Worm (Caenorhabditis elegans) whole organism, L4 larva: ENCODE results near the gene ZK783.7.

ENCODE experiments used
- D1046.2 ChIP-seq: fragments of 200-800 bp; sonication (Bioruptor generic); IDR thresholded peaks from 2 replicates; pipeline ENCODE4 v1.3.6; 2022; ENCODE audit warnings: missing genetic modification characterization, missing compliant biosample characterization
- F37D6.2 ChIP-seq: sonication (generic microtip); optimal IDR thresholded peaks from 2 replicates; lab custom pipeline; 2016; ENCODE audit warnings: mild to moderate bottlenecking, missing genetic modification characterization, missing compliant biosample characterization
- F44E2.7 ChIP-seq: fragments of 200-800 bp; sonication (Bioruptor generic); IDR thresholded peaks from 2 replicates; pipeline ENCODE4 v2.1.2; 2022; ENCODE audit warnings: missing genetic modification characterization, missing compliant biosample characterization
- F49E8.2 ChIP-seq: sonication (generic microtip); optimal IDR thresholded peaks from 2 replicates; lab custom pipeline; 2016; ENCODE audit warnings: missing compliant biosample characterization, mild to moderate bottlenecking, missing genetic modification characterization, borderline replicate concordance
- R02D3.7 ChIP-seq: fragments of 150-350 bp; sonication (generic microtip); optimal IDR thresholded peaks from 3 replicates; lab custom pipeline; 2014; ENCODE audit warnings: missing biosample characterization, missing genetic modification characterization
- T26A8.4 ChIP-seq: fragments of 200-800 bp; sonication (Bioruptor generic); IDR thresholded peaks from 2 replicates; pipeline ENCODE4 v1.3.6; 2022; ENCODE audit warnings: missing genetic modification characterization, missing compliant biosample characterization
- Y105C5A.15 ChIP-seq: fragments of 200-800 bp; sonication (Bioruptor generic); IDR thresholded peaks from 2 replicates; pipeline ENCODE4 v1.3.6; 2022; ENCODE audit warnings: missing genetic modification characterization, missing compliant biosample characterization
- ZK337.2 ChIP-seq: fragments of 200-800 bp; sonication (Bioruptor generic); IDR thresholded peaks from 2 replicates; pipeline ENCODE4 v1.3.6; 2022; ENCODE audit warnings: missing genetic modification reagents, missing genetic modification characterization, missing compliant biosample characterization
- aha-1 ChIP-seq: fragments of 150-350 bp; peaks from one replicate; lab custom pipeline; 2014; ENCODE audit warnings: missing biosample characterization, missing genetic modification characterization
- aly-2 ChIP-seq: sonication (generic microtip); optimal IDR thresholded peaks from 2 replicates; lab custom pipeline; 2018; ENCODE audit warnings: missing biosample characterization, missing genetic modification characterization
- ama-1 ChIP-seq: fragments of 150-350 bp; optimal IDR thresholded peaks from 2 replicates; lab custom pipeline; 2014; ENCODE audit warnings: inconsistent platforms, mixed read lengths
- ceh-28 ChIP-seq: fragments of 150-350 bp; optimal IDR thresholded peaks from 2 replicates; lab custom pipeline; 2014; ENCODE audit warnings: missing biosample characterization, missing genetic modification reagents, missing genetic modification characterization
- ceh-32 ChIP-seq: sonication (generic microtip); optimal IDR thresholded peaks from 2 replicates; lab custom pipeline; 2016; ENCODE audit warnings: mild to moderate bottlenecking, missing genetic modification characterization, missing compliant biosample characterization; ENCODE audit not compliant: poor library complexity
- ceh-62 ChIP-seq: sonication (generic microtip); optimal IDR thresholded peaks from 2 replicates; lab custom pipeline; 2017; ENCODE audit warnings: missing biosample characterization, missing genetic modification characterization
- ces-1 ChIP-seq: fragments of 150-350 bp; sonication (generic microtip); optimal IDR thresholded peaks from 4 replicates; lab custom pipeline; 2014; ENCODE audit warnings: missing biosample characterization, missing genetic modification reagents, missing genetic modification characterization
- daf-19 ChIP-seq: fragments of 200-800 bp; sonication (Bioruptor generic); conservative IDR thresholded peaks from 2 replicates; pipeline ENCODE4 v1.3.6; 2022; ENCODE audit warnings: missing genetic modification characterization, missing compliant biosample characterization
- dmd-6 ChIP-seq: fragments of 200-800 bp; sonication (Bioruptor generic); IDR thresholded peaks from 2 replicates; pipeline ENCODE4 v1.3.6; 2022; ENCODE audit warnings: missing genetic modification reagents, missing genetic modification characterization, missing compliant biosample characterization
- dmd-8 ChIP-seq: fragments of 200-800 bp; sonication (Bioruptor generic); IDR thresholded peaks from 2 replicates; pipeline ENCODE4 v1.3.6; 2022; ENCODE audit warnings: missing genetic modification characterization, missing compliant biosample characterization
- egl-27 ChIP-seq: sonication (generic microtip); optimal IDR thresholded peaks from 3 replicates; lab custom pipeline; 2017; ENCODE audit warnings: missing biosample characterization, missing genetic modification reagents, missing genetic modification characterization
- egl-43 ChIP-seq: fragments of 200-800 bp; sonication (Bioruptor generic); IDR thresholded peaks from 2 replicates; pipeline ENCODE4 v1.3.6; 2022; ENCODE audit warnings: missing genetic modification reagents, missing genetic modification characterization, missing compliant biosample characterization
- fos-1 ChIP-seq: fragments of 150-350 bp; optimal IDR thresholded peaks from 2 replicates; lab custom pipeline; 2014; ENCODE audit warnings: missing biosample characterization, missing genetic modification characterization
- hlh-11 ChIP-seq: fragments of 200-800 bp; sonication (Bioruptor generic); optimal IDR thresholded peaks from 2 replicates; lab custom pipeline; 2018; ENCODE audit warnings: mild to moderate bottlenecking, missing genetic modification characterization, missing compliant biosample characterization
- jun-1 ChIP-seq: fragments of 150-350 bp; optimal IDR thresholded peaks from 2 replicates; lab custom pipeline; 2014; ENCODE audit warnings: missing biosample characterization, missing genetic modification reagents, missing genetic modification characterization
- lim-7 ChIP-seq: fragments of 200-800 bp; sonication (Bioruptor generic); IDR thresholded peaks from 2 replicates; pipeline ENCODE4 v1.3.6; 2022; ENCODE audit warnings: missing genetic modification characterization, missing compliant biosample characterization
- lin-13 ChIP-seq: fragments of 150-350 bp; optimal IDR thresholded peaks from 2 replicates; lab custom pipeline; 2014; ENCODE audit warnings: missing biosample characterization, missing genetic modification reagents, missing genetic modification characterization
- lin-15B ChIP-seq: fragments of 150-350 bp; sonication (generic microtip); optimal IDR thresholded peaks from 3 replicates; lab custom pipeline; 2014; ENCODE audit warnings: missing biosample characterization, missing genetic modification characterization
- lir-3 ChIP-seq: sonication (generic microtip); optimal IDR thresholded peaks from 2 replicates; lab custom pipeline; 2016; ENCODE audit warnings: mild to moderate bottlenecking, missing genetic modification characterization, missing compliant biosample characterization
- madf-5 ChIP-seq, 2 experiments: fragments of 200-800 bp; sonication (Bioruptor generic); IDR thresholded peaks; 2 replicates each; pipeline ENCODE4 v1.3.6; 2022; ENCODE audit warnings: missing compliant biosample characterization in 2 of 2, missing genetic modification characterization in 2 of 2
- mdt-29 ChIP-seq: fragments of 200-800 bp; sonication (Bioruptor generic); IDR thresholded peaks from 2 replicates; pipeline ENCODE4 v1.3.6; 2022; ENCODE audit warnings: missing genetic modification reagents, missing genetic modification characterization, missing compliant biosample characterization
- mxl-3 ChIP-seq: fragments of 200-800 bp; sonication (Bioruptor generic); optimal IDR thresholded peaks from 2 replicates; lab custom pipeline; 2018; ENCODE audit warnings: mild to moderate bottlenecking, missing genetic modification characterization, missing compliant biosample characterization
- nhr-10 ChIP-seq: fragments of 150-350 bp; optimal IDR thresholded peaks from 2 replicates; lab custom pipeline; 2014; ENCODE audit warnings: missing biosample characterization, missing genetic modification characterization
- nhr-11 ChIP-seq: fragments of 150-350 bp; optimal IDR thresholded peaks from 2 replicates; lab custom pipeline; 2014; ENCODE audit warnings: missing biosample characterization, missing genetic modification characterization
- nhr-25 ChIP-seq: sonication (generic microtip); optimal IDR thresholded peaks from 2 replicates; lab custom pipeline; 2017; ENCODE audit warnings: missing genetic modification characterization, mild to moderate bottlenecking, missing compliant biosample characterization, antibody characterized with exemption, moderate library complexity, borderline replicate concordance; ENCODE audit not compliant: insufficient read depth
- nhr-42 ChIP-seq: fragments of 200-800 bp; sonication (Bioruptor generic); IDR thresholded peaks from 2 replicates; pipeline ENCODE4 v1.3.6; 2022; ENCODE audit warnings: missing genetic modification characterization, missing compliant biosample characterization
- nhr-48 ChIP-seq: sonication (generic microtip); optimal IDR thresholded peaks from 2 replicates; lab custom pipeline; 2016; ENCODE audit warnings: mild to moderate bottlenecking, missing genetic modification characterization, missing compliant biosample characterization
- nhr-6 ChIP-seq: fragments of 150-350 bp; optimal IDR thresholded peaks from 2 replicates; lab custom pipeline; 2014; ENCODE audit warnings: missing biosample characterization, missing genetic modification characterization
- pha-4 ChIP-seq, 2 experiments: fragments of 150-350 bp in 1 of 2; fragments of 200-800 bp in 1 of 2; sonication (Bioruptor generic) in 1 of 2; IDR thresholded peaks in 1 of 2; optimal IDR thresholded peaks in 1 of 2; 2 replicates each; pipeline versions ENCODE4 v1.3.6 to Lab custom; 2014 to 2022; ENCODE audit warnings: missing genetic modification characterization in 2 of 2, missing genetic modification reagents in 2 of 2, missing biosample characterization in 1 of 2, missing compliant biosample characterization in 1 of 2
- php-3 ChIP-seq: fragments of 200-800 bp; sonication (Bioruptor generic); IDR thresholded peaks from 2 replicates; pipeline ENCODE4 v1.3.6; 2022; ENCODE audit warnings: missing genetic modification reagents, missing genetic modification characterization, missing compliant biosample characterization
- set-16 ChIP-seq: fragments of 200-800 bp; sonication (Bioruptor generic); IDR thresholded peaks from 2 replicates; pipeline ENCODE4 v1.3.6; 2022; ENCODE audit warnings: missing genetic modification reagents, missing genetic modification characterization, missing compliant biosample characterization
- skn-1 ChIP-seq: fragments of 150-350 bp; optimal IDR thresholded peaks from 2 replicates; lab custom pipeline; 2014; ENCODE audit warnings: missing biosample characterization, missing genetic modification characterization
- snpc-4 ChIP-seq: fragments of 150-350 bp; optimal IDR thresholded peaks from 2 replicates; lab custom pipeline; 2014; ENCODE audit warnings: missing biosample characterization, missing genetic modification characterization
- spr-3 ChIP-seq: fragments of 200-800 bp; sonication (Bioruptor generic); optimal IDR thresholded peaks from 2 replicates; lab custom pipeline; 2018; ENCODE audit warnings: mild to moderate bottlenecking, missing genetic modification characterization, missing compliant biosample characterization
- tag-97 ChIP-seq: fragments of 200-800 bp; sonication (Bioruptor generic); IDR thresholded peaks from 2 replicates; pipeline ENCODE4 v1.3.6; 2022; ENCODE audit warnings: missing genetic modification characterization, missing compliant biosample characterization
- vab-7 ChIP-seq: fragments of 200-800 bp; sonication (Bioruptor generic); IDR thresholded peaks from 2 replicates; pipeline ENCODE4 v1.3.6; 2022; ENCODE audit warnings: missing genetic modification reagents, missing genetic modification characterization, missing compliant biosample characterization
- zfp-2 ChIP-seq: sonication (generic microtip); optimal IDR thresholded peaks from 2 replicates; lab custom pipeline; 2016; ENCODE audit warnings: mild to moderate bottlenecking, missing genetic modification characterization, missing compliant biosample characterization
- zfp-3 ChIP-seq: fragments of 200-800 bp; sonication (Bioruptor generic); conservative IDR thresholded peaks from 2 replicates; pipeline ENCODE4 v1.3.6; 2022; ENCODE audit warnings: missing genetic modification reagents, missing genetic modification characterization, missing compliant biosample characterization
- zip-11 ChIP-seq: fragments of 200-800 bp; sonication (Bioruptor generic); IDR thresholded peaks from 2 replicates; pipeline ENCODE4 v1.3.6; 2022; ENCODE audit warnings: missing genetic modification characterization, missing compliant biosample characterization
- ztf-11 ChIP-seq: fragments of 150-350 bp; optimal IDR thresholded peaks from 2 replicates; lab custom pipeline; 2014; ENCODE audit warnings: missing biosample characterization, missing genetic modification characterization

ZK783.7 gene

DNA sequence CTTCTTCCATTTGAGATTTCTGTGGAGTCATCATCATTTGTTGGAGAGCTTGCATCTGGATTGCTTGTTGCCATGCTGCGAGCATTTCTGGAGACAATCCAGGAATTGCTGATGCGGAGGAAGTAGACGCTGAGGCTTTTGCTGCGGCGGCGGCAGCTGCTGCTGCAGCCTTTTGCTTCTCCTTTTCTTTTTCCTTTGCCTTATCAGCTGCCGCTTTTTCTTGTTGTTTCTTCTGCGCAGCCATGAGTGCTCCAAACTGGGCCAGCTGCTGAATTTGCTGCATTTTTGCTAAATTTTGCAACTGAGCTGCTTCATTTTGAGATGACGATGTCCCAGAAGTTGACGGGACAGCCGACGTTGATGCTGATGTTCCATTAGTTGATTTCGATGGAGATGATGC is 1.0 kb upstream of the ZK783.7 start:
- TF ChIP-seq set-16 (GFP tag; lab: Robert Waterston, UW) (peak; percentile 55; the same call in 1 of the 2 replicates), aha-1 (tag; lab: Kevin White, UChicago) (peak; percentile 90), dmd-8 (GFP tag; lab: Robert Waterston, UW) (no peak), vab-7 (GFP tag; lab: Robert Waterston, UW) (no peak), egl-43 (GFP tag; lab: Robert Waterston, UW) (peak; percentile 54; the same call in 1 of the 2 replicates)

DNA sequence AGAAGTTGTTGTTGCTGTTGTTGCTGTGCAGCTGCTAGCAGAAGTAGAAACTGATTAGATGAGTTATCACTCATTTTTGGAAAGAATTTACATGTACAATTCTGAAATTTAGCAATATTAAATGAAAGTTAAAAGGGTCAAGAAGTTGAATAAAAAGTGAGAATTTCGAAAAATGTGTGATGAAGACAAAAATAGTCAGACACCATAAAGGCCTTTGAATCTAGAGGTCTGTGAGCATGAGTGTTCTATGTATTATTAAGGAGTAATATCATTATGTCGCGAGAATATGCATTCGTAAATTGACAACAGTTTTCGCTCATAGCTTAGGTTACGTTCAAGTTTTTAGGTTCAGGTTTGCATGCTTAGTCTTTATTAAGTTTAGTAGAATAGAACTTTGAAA is 587 bp upstream of the ZK783.7 start, which contains the start of gene baz-2:
Gene baz-2, minus strand, starts transcription at position 101 of the 400 bp plus-strand sequence.
- TF ChIP-seq lin-13: no peak
- TF ChIP-seq aly-2 (tag; lab: Kevin White, UChicago): no peak
- no peak for TF ChIP-seq pha-4 (GFP tag; IDR thresholded peaks at IDR 0.05; lab: Robert Waterston, UW)
- TF ChIP-seq pha-4 (tag; optimal IDR thresholded peaks at IDR 0.05; lab: Kevin White, UChicago): no peak
- no peak for TF ChIP-seq zip-11 (GFP tag; lab: Robert Waterston, UW)
- TF ChIP-seq nhr-11 (tag; lab: Kevin White, UChicago): no peak
- no peak for TF ChIP-seq ceh-62 (tag; lab: Kevin White, UChicago)
- no peak for TF ChIP-seq lim-7 (GFP tag; lab: Robert Waterston, UW)
- no peak for TF ChIP-seq tag-97
- TF ChIP-seq lir-3 (tag; lab: Kevin White, UChicago): no peak
- TF ChIP-seq nhr-6 (tag; lab: Kevin White, UChicago): no peak
- TF ChIP-seq snpc-4: no peak

DNA sequence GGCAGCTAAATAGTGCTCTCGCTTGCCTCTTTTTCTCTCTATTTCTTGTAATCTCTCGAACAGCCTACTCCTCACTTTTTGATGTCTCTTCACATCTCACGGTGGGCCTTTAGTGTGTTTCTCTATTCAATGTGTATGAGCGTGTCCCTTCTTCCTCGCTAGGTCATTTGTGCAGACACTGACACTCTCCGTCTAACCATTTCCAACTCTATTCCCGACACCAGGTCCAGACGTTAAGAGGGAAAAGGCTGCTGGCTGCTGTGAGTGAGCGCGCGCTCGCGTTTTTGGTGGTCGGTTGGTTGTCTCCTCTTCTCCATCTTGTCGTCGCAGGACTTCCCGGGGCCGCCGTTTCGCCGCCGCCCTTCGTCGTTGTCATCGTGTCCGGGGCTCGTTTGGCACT is 2.9 kb downstream of the ZK783.7 start:
- TF ChIP-seq ces-1 (GFP tag; lab: Kevin White, UChicago): no peak
- no peak for TF ChIP-seq D1046.2 (GFP tag; lab: Robert Waterston, UW)
- no peak for TF ChIP-seq F49E8.2
- TF ChIP-seq daf-19: no peak
- no peak for TF ChIP-seq nhr-6 (tag; lab: Kevin White, UChicago)
- TF ChIP-seq mdt-29 (GFP tag; lab: Robert Waterston, UW): no peak
- TF ChIP-seq hlh-11 (tag; lab: Kevin White, UChicago): peak; percentile 62
- TF ChIP-seq ZK337.2: no peak
- TF ChIP-seq Y105C5A.15: no peak
- TF ChIP-seq ceh-32 (tag; lab: Kevin White, UChicago): no peak
- TF ChIP-seq ceh-28 (tag; lab: Kevin White, UChicago): no peak
- no peak for TF ChIP-seq R02D3.7
- TF ChIP-seq ama-1 (lab: Kevin White, UChicago): no peak
- no peak for TF ChIP-seq skn-1 (tag; lab: Kevin White, UChicago)
- no peak for TF ChIP-seq lir-3 (tag; lab: Kevin White, UChicago)
- no peak for TF ChIP-seq nhr-42
- no peak for TF ChIP-seq zfp-3 (GFP tag; lab: Robert Waterston, UW)
- TF ChIP-seq egl-27 (tag; lab: Kevin White, UChicago): no peak
- TF ChIP-seq nhr-10: no peak
- TF ChIP-seq nhr-25 (tag; lab: Kevin White, UChicago): no peak
- peak; percentile 14; the same call in 1 of the 2 replicates for TF ChIP-seq dmd-6 (GFP tag; lab: Robert Waterston, UW)
- no peak for TF ChIP-seq zfp-2 (tag; lab: Kevin White, UChicago)
- TF ChIP-seq F37D6.2: peak; percentile 49
- TF ChIP-seq mxl-3 (GFP tag; lab: Kevin White, UChicago): peak; percentile 38
- no peak for TF ChIP-seq jun-1 (tag; lab: Kevin White, UChicago)
- no peak for TF ChIP-seq fos-1 (tag; lab: Kevin White, UChicago)
- TF ChIP-seq nhr-48: no peak
- no peak for TF ChIP-seq F44E2.7 (GFP tag; lab: Robert Waterston, UW)
- TF ChIP-seq T26A8.4 (GFP tag; lab: Robert Waterston, UW): no peak
- TF ChIP-seq snpc-4: no peak
- no peak for TF ChIP-seq lin-15B (tag; lab: Kevin White, UChicago)
- TF ChIP-seq spr-3 (GFP tag; lab: Kevin White, UChicago): no peak
- peak; percentile 87 for TF ChIP-seq set-16 (GFP tag; lab: Robert Waterston, UW)
- peak; percentile 34; the same call in 1 of the 2 replicates for TF ChIP-seq php-3 (GFP tag; lab: Robert Waterston, UW)
- TF ChIP-seq ztf-11 (tag; lab: Kevin White, UChicago): no peak
- no peak for TF ChIP-seq madf-5 (GFP tag; IDR thresholded peaks at IDR 0.05; lab: Robert Waterston, UW)
